Worm (Caenorhabditis elegans) whole organism, young adult: ENCODE data around the gene Y39B6A.34.

Source experiments
- C17E4.6 ChIP-seq: fragments of 200-800 bp; sonication (Bioruptor generic); IDR thresholded peaks from 2 replicates; pipeline ENCODE4 v1.3.6; 2022; ENCODE audit warnings: missing genetic modification reagents, missing genetic modification characterization, missing compliant biosample characterization
- F37B4.10 ChIP-seq: fragments of 200-800 bp; sonication (Bioruptor generic); IDR thresholded peaks from 2 replicates; pipeline ENCODE4 v1.3.6; 2022; ENCODE audit warnings: missing genetic modification characterization, missing compliant biosample characterization
- Y95B8A.8 ChIP-seq: fragments of 200-800 bp; sonication (Bioruptor generic); IDR thresholded peaks from 2 replicates; pipeline ENCODE4 v1.3.6; 2022; ENCODE audit warnings: missing genetic modification reagents, missing genetic modification characterization, missing compliant biosample characterization
- ama-1 ChIP-seq, 3 experiments: fragments of 150-350 bp in 1 of 3; sonication (generic microtip) in 2 of 3; optimal IDR thresholded peaks; 2 replicates each; lab custom pipeline; 2014 to 2018; ENCODE audit warnings: missing biosample characterization in 2 of 3, missing genetic modification characterization in 2 of 3, missing genetic modification reagents in 2 of 3
- attf-5 ChIP-seq: fragments of 200-800 bp; sonication (Bioruptor generic); optimal IDR thresholded peaks from 2 replicates; lab custom pipeline; 2018; ENCODE audit warnings: mild to moderate bottlenecking, missing genetic modification characterization, missing compliant biosample characterization
- cebp-1 ChIP-seq, 2 experiments: fragments of 200-800 bp in 1 of 2; sonication (Bioruptor generic) in 1 of 2; sonication (generic microtip) in 1 of 2; IDR thresholded peaks in 1 of 2; optimal IDR thresholded peaks in 1 of 2; 2 replicates each; pipeline versions ENCODE4 v1.3.6 to Lab custom; 2017 to 2022; ENCODE audit warnings: missing compliant biosample characterization in 2 of 2, missing genetic modification characterization in 2 of 2, mild to moderate bottlenecking in 1 of 2, missing genetic modification reagents in 1 of 2, moderate library complexity in 1 of 2
- lin-40 ChIP-seq: sonication (generic microtip); optimal IDR thresholded peaks from 2 replicates; lab custom pipeline; 2016; ENCODE audit warnings: missing genetic modification characterization, mild to moderate bottlenecking, missing compliant biosample characterization, missing genotype, missing genetic modification reagents
- nfya-1 ChIP-seq: sonication (generic microtip); optimal IDR thresholded peaks from 2 replicates; lab custom pipeline; 2017; ENCODE audit warnings: antibody characterized with exemption, missing compliant biosample characterization, missing genetic modification characterization, borderline replicate concordance; ENCODE audit not compliant: insufficient read depth
- nhr-90 ChIP-seq: sonication (generic microtip); optimal IDR thresholded peaks from 2 replicates; lab custom pipeline; 2016; ENCODE audit warnings: missing genotype, mild to moderate bottlenecking, missing genetic modification characterization, missing compliant biosample characterization
- pbrm-1 ChIP-seq: fragments of 200-800 bp; sonication (Bioruptor generic); IDR thresholded peaks from 2 replicates; pipeline ENCODE4 v1.3.6; 2022; ENCODE audit warnings: missing genetic modification reagents, missing genetic modification characterization, missing compliant biosample characterization
- sea-2 ChIP-seq: fragments of 200-800 bp; sonication (Bioruptor generic); IDR thresholded peaks from 2 replicates; pipeline ENCODE4 v1.3.6; 2022; ENCODE audit warnings: missing genetic modification characterization, missing compliant biosample characterization

ce11 chrV:18977876-18978275, 22.9 kb upstream of the Y39B6A.34 start, which contains the start of gene Y39B6A.41:
- TF ChIP-seq nhr-90 (tag; lab: Kevin White, UChicago) (no peak), Y95B8A.8 (GFP tag; lab: Robert Waterston, UW) (no peak), sea-2 (GFP tag; lab: Robert Waterston, UW) (no peak), cebp-1 (GFP tag; IDR thresholded peaks at IDR 0.05; lab: Robert Waterston, UW) (no peak), cebp-1 (tag; optimal IDR thresholded peaks at IDR 0.05; lab: Kevin White, UChicago) (no peak), C17E4.6 (GFP tag; lab: Robert Waterston, UW) (no peak), lin-40 (tag; lab: Kevin White, UChicago) (no peak), attf-5 (GFP tag; lab: Kevin White, UChicago) (no peak), ama-1 (optimal IDR thresholded peaks at IDR 0.05; lab: Kevin White, UChicago) (no peak), ama-1 (GFP tag; optimal IDR thresholded peaks at IDR 0.05; lab: Kevin White, UChicago) (no peak), F37B4.10 (GFP tag; lab: Robert Waterston, UW) (no peak), pbrm-1 (GFP tag; lab: Robert Waterston, UW) (no peak), nfya-1 (no peak)
